Fruit fly (Drosophila melanogaster): Measurements from ENCODE around the gene hep.

hep gene

dm6 chrX:13131063-13131773, 41.0 kb upstream of the hep start (continued):
- TF ChIP-seq Six4 (GFP tag; optimal IDR thresholded peaks at IDR 0.05) (peak; percentile 99), B-H2 (GFP tag; optimal IDR thresholded peaks at IDR 0.05) (peak; percentile 98), shn (GFP tag; optimal IDR thresholded peaks at IDR 0.05) (peak; percentile 99), sens (GFP tag) (peak; percentile 100), Sox100B (GFP tag; optimal IDR thresholded peaks at IDR 0.05) (peak; percentile 94), Hmr (GFP tag; optimal IDR thresholded peaks at IDR 0.05) (peak; percentile 100), HLH3B (GFP tag; IDR thresholded peaks at IDR 0.05) (peak; percentile 99), CG6272 (GFP tag; IDR thresholded peaks at IDR 0.05) (peak; percentile 99), CG12104 (GFP tag; optimal IDR thresholded peaks at IDR 0.05) (peak; percentile 97), CG4617 (GFP tag; optimal IDR thresholded peaks at IDR 0.05; ENCODE audit: borderline replicate concordance) (peak; percentile 99), tna (GFP tag; IDR thresholded peaks at IDR 0.05; ENCODE audit: partially characterized antibody) (peak; percentile 37; the same call in 1 of the 2 replicates), Xrp1 (GFP tag; IDR thresholded peaks at IDR 0.05) (peak; percentile 99), gt (GFP tag; IDR thresholded peaks at IDR 0.05) (peak; percentile 97), E2f2 (GFP tag; IDR thresholded peaks at IDR 0.05) (peak; percentile 89), CG17361 (GFP tag; IDR thresholded peaks at IDR 0.05) (peak; percentile 89), Ada2b (GFP tag; IDR thresholded peaks at IDR 0.05) (peak; percentile 99), lola (GFP tag; optimal IDR thresholded peaks at IDR 0.05) (peak in 1 of 3 experiments; percentile 93), sug (tag; optimal IDR thresholded peaks at IDR 0.05) (peak; percentile 96), Doc2 (GFP tag; IDR thresholded peaks at IDR 0.05) (peak; percentile 96), CG6765 (GFP tag; optimal IDR thresholded peaks at IDR 0.05) (peak; percentile 97), Optix (GFP tag; IDR thresholded peaks at IDR 0.05) (peak; percentile 99), CG10565 (GFP tag; optimal IDR thresholded peaks at IDR 0.05) (peak; percentile 93), CG15479 (GFP tag; optimal IDR thresholded peaks at IDR 0.05) (no peak), lbe (GFP tag; optimal IDR thresholded peaks at IDR 0.05) (peak; percentile 98), nom (GFP tag; optimal IDR thresholded peaks at IDR 0.05) (peak; percentile 73), CG34376 (GFP tag; optimal IDR thresholded peaks at IDR 0.05) (peak; percentile 99), en (GFP tag; optimal IDR thresholded peaks at IDR 0.05) (peak; percentile 97), klu (GFP tag; IDR thresholded peaks at IDR 0.05) (peak; percentile 98), disco-r (GFP tag; optimal IDR thresholded peaks at IDR 0.05) (peak; percentile 99), Gug (GFP tag; IDR thresholded peaks at IDR 0.05) (peak; percentile 100), MTF-1 (GFP tag; optimal IDR thresholded peaks at IDR 0.05; ENCODE audit: borderline replicate concordance) (peak; percentile 96), chif (GFP tag; optimal IDR thresholded peaks at IDR 0.05) (peak; percentile 99), Oli (tag; optimal IDR thresholded peaks at IDR 0.05) (peak; percentile 98), CG9609 (GFP tag; optimal IDR thresholded peaks at IDR 0.05) (peak; percentile 99), fd64A (GFP tag; optimal IDR thresholded peaks at IDR 0.05) (peak; percentile 95), CG33213 (GFP tag; optimal IDR thresholded peaks at IDR 0.05) (peak; percentile 99), CG42726 (GFP tag; IDR thresholded peaks at IDR 0.05; ENCODE audit: partially characterized antibody) (peak; percentile 3; the same call in 1 of the 2 replicates), CG17912 (GFP tag; optimal IDR thresholded peaks at IDR 0.05) (peak; percentile 82), crp (GFP tag; optimal IDR thresholded peaks at IDR 0.05) (peak in 1 of 2 experiments; percentile 74), CG8359 (GFP tag; optimal IDR thresholded peaks at IDR 0.05; ENCODE audit: borderline replicate concordance) (peak; percentile 92), stc (GFP tag; IDR thresholded peaks at IDR 0.05) (peak; percentile 99), Asciz (GFP tag; optimal IDR thresholded peaks at IDR 0.05) (peak; percentile 96), ash1 (GFP tag; optimal IDR thresholded peaks at IDR 0.05) (peak; percentile 98), tap (tag; optimal IDR thresholded peaks at IDR 0.05) (peak; percentile 97), Vsx1 (GFP tag; optimal IDR thresholded peaks at IDR 0.05) (peak; percentile 94), Ets65A (GFP tag) (peak; percentile 100), tup (GFP tag; optimal IDR thresholded peaks at IDR 0.05) (peak; percentile 98), jumu (GFP tag; optimal IDR thresholded peaks at IDR 0.05) (peak; percentile 99), ro (GFP tag; IDR thresholded peaks at IDR 0.05) (peak; percentile 98)

All from whole organism, embryonic.